Fruit fly (Drosophila melanogaster) whole organism, embryonic: ENCODE measurements around the gene vari.

Experiments
- Abd-B ChIP-seq: fragments of 200-800 bp; sonication (Bioruptor generic); optimal IDR thresholded peaks from 2 replicates; lab custom pipeline; 2018; ENCODE audit warnings: missing biosample characterization, mild to moderate bottlenecking, missing genetic modification characterization, moderate library complexity
- Atf3 ChIP-seq: fragments of 200-800 bp; sonication (Bioruptor generic); optimal IDR thresholded peaks from 3 replicates; lab custom pipeline; 2016; ENCODE audit warnings: missing biosample characterization, missing genetic modification characterization
- CG11085 ChIP-seq: fragments of 200-800 bp; sonication (Bioruptor generic); IDR thresholded peaks from 2 replicates; pipeline ENCODE4 v1.3.6; 2022; ENCODE audit warnings: missing biosample characterization, missing genetic modification characterization
- CG12071 ChIP-seq: fragments of 200-800 bp; sonication (Bioruptor generic); optimal IDR thresholded peaks from 3 replicates; lab custom pipeline; 2018; ENCODE audit warnings: missing biosample characterization, mild to moderate bottlenecking, missing genetic modification characterization
- CG12299 ChIP-seq: fragments of 200-800 bp; sonication (Bioruptor generic); optimal IDR thresholded peaks from 2 replicates; lab custom pipeline; 2018; ENCODE audit warnings: missing biosample characterization, mild to moderate bottlenecking, missing genetic modification characterization
- CG12744 ChIP-seq: fragments of 200-800 bp; sonication (Bioruptor generic); optimal IDR thresholded peaks from 2 replicates; lab custom pipeline; 2016; ENCODE audit warnings: missing biosample characterization, missing genetic modification characterization
- CG14965 ChIP-seq: fragments of 200-800 bp; sonication (Bioruptor generic); optimal IDR thresholded peaks from 2 replicates; lab custom pipeline; 2016; ENCODE audit warnings: missing biosample characterization, missing genetic modification characterization, borderline replicate concordance
- CG15073 ChIP-seq: fragments of 200-800 bp; sonication (Bioruptor generic); optimal IDR thresholded peaks from 2 replicates; lab custom pipeline; 2016; ENCODE audit warnings: missing biosample characterization, missing genetic modification characterization
- CG1529 ChIP-seq: fragments of 200-800 bp; sonication (Bioruptor generic); optimal IDR thresholded peaks from 3 replicates; lab custom pipeline; 2018; ENCODE audit warnings: missing biosample characterization, missing genetic modification characterization
- CG15601 ChIP-seq: fragments of 200-800 bp; sonication (Bioruptor generic); optimal IDR thresholded peaks from 3 replicates; lab custom pipeline; 2019; ENCODE audit warnings: missing biosample characterization, mild to moderate bottlenecking, missing genetic modification characterization, moderate library complexity
- CG17359 ChIP-seq: fragments of 200-800 bp; sonication (Bioruptor generic); optimal IDR thresholded peaks from 3 replicates; lab custom pipeline; 2018; ENCODE audit warnings: missing biosample characterization, mild to moderate bottlenecking, missing genetic modification characterization, moderate library complexity
- CG17802 ChIP-seq: fragments of 200-800 bp; sonication (Bioruptor generic); optimal IDR thresholded peaks from 2 replicates; lab custom pipeline; 2018; ENCODE audit warnings: missing biosample characterization, mild to moderate bottlenecking, missing genetic modification characterization, moderate library complexity
- CG18599 ChIP-seq: fragments of 200-800 bp; sonication (Bioruptor generic); optimal IDR thresholded peaks from 3 replicates; lab custom pipeline; 2017; ENCODE audit warnings: missing biosample characterization, missing genetic modification characterization, mild to moderate bottlenecking, moderate library complexity, missing genetic modification reagents
- CG2120 ChIP-seq: fragments of 200-800 bp; sonication (Bioruptor generic); optimal IDR thresholded peaks from 3 replicates; lab custom pipeline; 2016; ENCODE audit warnings: missing biosample characterization, missing genetic modification characterization
- CG2202 ChIP-seq: fragments of 200-800 bp; sonication (Bioruptor generic); optimal IDR thresholded peaks from 2 replicates; lab custom pipeline; 2018; ENCODE audit warnings: missing biosample characterization, mild to moderate bottlenecking, missing genetic modification characterization
- CG3163 ChIP-seq: fragments of 200-800 bp; sonication (Bioruptor generic); optimal IDR thresholded peaks from 3 replicates; lab custom pipeline; 2016; ENCODE audit warnings: missing biosample characterization, missing genetic modification characterization
- CG32532 ChIP-seq: fragments of 200-800 bp; sonication (Bioruptor generic); IDR thresholded peaks from 2 replicates; pipeline ENCODE4 v1.3.6; 2022; ENCODE audit warnings: missing biosample characterization, missing genetic modification characterization
- CG4328 ChIP-seq: fragments of 200-800 bp; sonication (Bioruptor generic); optimal IDR thresholded peaks from 3 replicates; lab custom pipeline; 2017; ENCODE audit warnings: missing biosample characterization, missing genetic modification reagents, missing genetic modification characterization
- CG4424 ChIP-seq: fragments of 200-800 bp; sonication (Bioruptor generic); optimal IDR thresholded peaks from 3 replicates; lab custom pipeline; 2016; ENCODE audit warnings: missing biosample characterization, missing genetic modification characterization
- CG7357 ChIP-seq: fragments of 200-800 bp; sonication (Bioruptor generic); IDR thresholded peaks from 3 replicates; pipeline ENCODE4 v1.3.6; 2022; ENCODE audit warnings: missing biosample characterization, missing genetic modification characterization
- CG7839 ChIP-seq: fragments of 200-800 bp; sonication (Bioruptor generic); optimal IDR thresholded peaks from 3 replicates; lab custom pipeline; 2018; ENCODE audit warnings: missing biosample characterization, mild to moderate bottlenecking, missing genetic modification characterization, moderate library complexity
- CG8765 ChIP-seq: fragments of 200-800 bp; sonication (Bioruptor generic); IDR thresholded peaks from 2 replicates; pipeline ENCODE4 v1.3.6; 2022; ENCODE audit warnings: missing biosample characterization, missing genetic modification characterization
- CG9817 ChIP-seq: fragments of 200-800 bp; sonication (Bioruptor generic); optimal IDR thresholded peaks from 2 replicates; lab custom pipeline; 2018; ENCODE audit warnings: missing biosample characterization, mild to moderate bottlenecking, missing genetic modification characterization, moderate library complexity
- CoRest ChIP-seq: fragments of 200-800 bp; sonication (Bioruptor generic); optimal IDR thresholded peaks from 3 replicates; lab custom pipeline; 2018; ENCODE audit warnings: missing biosample characterization, mild to moderate bottlenecking, missing genetic modification characterization, moderate library complexity
- HLH3B ChIP-seq: fragments of 200-800 bp; sonication (Bioruptor generic); IDR thresholded peaks from 2 replicates; pipeline ENCODE4 v1.3.6; 2022; ENCODE audit warnings: missing biosample characterization, missing genetic modification characterization
- Hand ChIP-seq: fragments of 200-800 bp; sonication (Bioruptor generic); optimal IDR thresholded peaks from 2 replicates; lab custom pipeline; 2017; ENCODE audit warnings: mild to moderate bottlenecking, missing biosample characterization, missing genetic modification reagents, missing genetic modification characterization
- Nf-YB ChIP-seq: fragments of 200-800 bp; sonication (Bioruptor generic); optimal IDR thresholded peaks from 3 replicates; lab custom pipeline; 2019; ENCODE audit warnings: missing biosample characterization, mild to moderate bottlenecking, missing genetic modification characterization, moderate library complexity
- Nf-YC ChIP-seq: fragments of 200-800 bp; optimal IDR thresholded peaks from 3 replicates; lab custom pipeline; 2019; ENCODE audit warnings: missing biosample characterization, mild to moderate bottlenecking, missing genetic modification characterization, moderate library complexity
- Rfx ChIP-seq: fragments of 200-800 bp; sonication (Bioruptor generic); IDR thresholded peaks from 2 replicates; pipeline ENCODE4 v1.3.6; 2022; ENCODE audit warnings: missing biosample characterization, missing genetic modification characterization
- Spps ChIP-seq: fragments of 200-800 bp; sonication (Bioruptor generic); optimal IDR thresholded peaks from 2 replicates; lab custom pipeline; 2018; ENCODE audit warnings: missing biosample characterization, mild to moderate bottlenecking, missing genetic modification characterization
- Ssrp ChIP-seq: fragments of 200-800 bp; sonication (Bioruptor generic); optimal IDR thresholded peaks from 2 replicates; lab custom pipeline; 2018; ENCODE audit warnings: missing biosample characterization, mild to moderate bottlenecking, missing genetic modification characterization, moderate library complexity
- TFAM ChIP-seq: fragments of 200-800 bp; sonication (Bioruptor generic); optimal IDR thresholded peaks from 2 replicates; lab custom pipeline; 2017; ENCODE audit warnings: missing biosample characterization, missing genetic modification characterization, inconsistent platforms
- ap ChIP-seq: fragments of 200-800 bp; sonication (Bioruptor generic); IDR thresholded peaks from 2 replicates; pipeline ENCODE4 v1.3.6; 2022; ENCODE audit warnings: missing biosample characterization, missing genetic modification characterization
- cato ChIP-seq: fragments of 200-800 bp; sonication (Bioruptor generic); optimal IDR thresholded peaks from 2 replicates; lab custom pipeline; 2016; ENCODE audit warnings: missing biosample characterization, missing genetic modification characterization, borderline replicate concordance
- cg ChIP-seq: fragments of 200-800 bp; sonication (Bioruptor generic); optimal IDR thresholded peaks from 3 replicates; lab custom pipeline; 2019; ENCODE audit warnings: missing biosample characterization, mild to moderate bottlenecking, missing genetic modification characterization, moderate library complexity
- cwo ChIP-seq: fragments of 200-800 bp; sonication (Bioruptor generic); optimal IDR thresholded peaks from 3 replicates; lab custom pipeline; 2017; ENCODE audit warnings: missing biosample characterization, missing genetic modification characterization, mild to moderate bottlenecking, moderate library complexity, missing genetic modification reagents
- dati ChIP-seq: fragments of 200-800 bp; sonication (Bioruptor generic); IDR thresholded peaks from 2 replicates; pipeline ENCODE4 v1.3.6; 2022; ENCODE audit warnings: missing biosample characterization, missing genetic modification characterization
- exex ChIP-seq: fragments of 200-800 bp; sonication (Bioruptor generic); optimal IDR thresholded peaks from 4 replicates; lab custom pipeline; 2018; ENCODE audit warnings: missing biosample characterization, mild to moderate bottlenecking, missing genetic modification characterization, moderate library complexity
- fd3F ChIP-seq: fragments of 200-800 bp; sonication (Bioruptor generic); optimal IDR thresholded peaks from 2 replicates; lab custom pipeline; 2018; ENCODE audit warnings: missing biosample characterization, mild to moderate bottlenecking, missing genetic modification characterization, moderate library complexity
- gem ChIP-seq: fragments of 200-800 bp; sonication (Bioruptor generic); optimal IDR thresholded peaks from 2 replicates; lab custom pipeline; 2019; ENCODE audit warnings: missing biosample characterization, mild to moderate bottlenecking, missing genetic modification characterization, moderate library complexity
- gfzf ChIP-seq: fragments of 200-800 bp; sonication (Bioruptor generic); optimal IDR thresholded peaks from 2 replicates; lab custom pipeline; 2016; ENCODE audit warnings: missing biosample characterization, mild to moderate bottlenecking, missing genetic modification characterization, moderate library complexity
- hkb ChIP-seq, 2 experiments: fragments of 200-800 bp in 1 of 2; fragments of >200 bp in 1 of 2; sonication (Bioruptor generic) in 1 of 2; IDR thresholded peaks in 1 of 2; optimal IDR thresholded peaks in 1 of 2; 2 replicates each; pipeline versions ENCODE4 v1.3.6 to Lab custom; 2017 to 2022; ENCODE audit warnings: missing biosample characterization in 1 of 2, missing genetic modification characterization in 1 of 2
- jing ChIP-seq: fragments of 200-800 bp; sonication (Bioruptor generic); optimal IDR thresholded peaks from 2 replicates; lab custom pipeline; 2018; ENCODE audit warnings: missing biosample characterization, mild to moderate bottlenecking, missing genetic modification characterization
- lilli ChIP-seq: fragments of 200-800 bp; sonication (Bioruptor generic); optimal IDR thresholded peaks from 3 replicates; lab custom pipeline; 2016; ENCODE audit warnings: missing biosample characterization, missing genetic modification characterization
- pnt ChIP-seq: fragments of 200-800 bp; sonication (Bioruptor generic); optimal IDR thresholded peaks from 3 replicates; lab custom pipeline; 2016; ENCODE audit warnings: missing biosample characterization, missing genetic modification characterization
- ranshi ChIP-seq: fragments of 200-800 bp; sonication (Bioruptor generic); IDR thresholded peaks from 2 replicates; pipeline ENCODE4 v1.3.6; 2022; ENCODE audit warnings: missing biosample characterization, missing genetic modification characterization
- sd ChIP-seq: fragments of 200-800 bp; sonication (Bioruptor generic); optimal IDR thresholded peaks from 3 replicates; lab custom pipeline; 2018; ENCODE audit warnings: missing biosample characterization, mild to moderate bottlenecking, missing genetic modification characterization, moderate library complexity
- ttk ChIP-seq: fragments of 200-800 bp; sonication (Bioruptor generic); IDR thresholded peaks from 2 replicates; pipeline ENCODE4 v2.1.2; 2022; ENCODE audit warnings: missing biosample characterization, missing genetic modification characterization
- yki ChIP-seq: fragments of >200 bp; optimal IDR thresholded peaks from 3 replicates; lab custom pipeline; 2018

Gene vari

dm6 chr2L:20811039-20811652, 14.3 kb upstream of the vari start (continued):
- TF ChIP-seq Rfx (GFP tag; lab: Robert Waterston, UW), result peak; percentile 51
- peak; percentile 18 for TF ChIP-seq CG15601 (tag; lab: Kevin White, UChicago)
- TF ChIP-seq CG2202, result no peak
- TF ChIP-seq cwo (GFP tag; lab: Kevin White, UChicago), result peak; percentile 38
- no peak for TF ChIP-seq CG11085
- TF ChIP-seq ttk (GFP tag; lab: Robert Waterston, UW), result peak; percentile 44; the same call in 1 of the 2 replicates
- TF ChIP-seq sd, result peak; percentile 3
- TF ChIP-seq gem, result peak; percentile 77
- peak; percentile 23 for TF ChIP-seq CG4424 (GFP tag; lab: Kevin White, UChicago)
- no peak for TF ChIP-seq CG17802 (tag; lab: Kevin White, UChicago)
- no peak for TF ChIP-seq Spps (tag; lab: Kevin White, UChicago)
- peak; percentile 19 for TF ChIP-seq CG1529 (GFP tag; lab: Kevin White, UChicago)
- peak; percentile 10 for TF ChIP-seq jing
- TF ChIP-seq CG15073 (GFP tag; lab: Kevin White, UChicago), result no peak
- no peak for TF ChIP-seq CG12299
- no peak for TF ChIP-seq CG3163 (GFP tag; lab: Kevin White, UChicago)
- TF ChIP-seq Nf-YC (tag; lab: Kevin White, UChicago), result peak; percentile 13
- TF ChIP-seq Hand (GFP tag; lab: Kevin White, UChicago), result no peak
- peak; percentile 29 for TF ChIP-seq fd3F (GFP tag; lab: Kevin White, UChicago)
- TF ChIP-seq exex, result no peak
- TF ChIP-seq ap (GFP tag; lab: Robert Waterston, UW), result peak; percentile 54; the same call in 1 of the 2 replicates
- no peak for TF ChIP-seq dati (GFP tag; lab: Robert Waterston, UW)
- TF ChIP-seq CG7839 (tag; lab: Kevin White, UChicago), result peak; percentile 62
- TF ChIP-seq CG9817 (tag; lab: Kevin White, UChicago), result peak; percentile 24
- peak; percentile 15 for TF ChIP-seq lilli (GFP tag; lab: Kevin White, UChicago)
- TF ChIP-seq CG18599 (GFP tag; lab: Kevin White, UChicago), result peak; percentile 46
- TF ChIP-seq Nf-YB (GFP tag; lab: Kevin White, UChicago), result no peak
- peak; percentile 74 for TF ChIP-seq CG17359 (tag; lab: Kevin White, UChicago)
- TF ChIP-seq yki, result no peak
- TF ChIP-seq gfzf (GFP tag; lab: Kevin White, UChicago), result no peak
- TF ChIP-seq cato (GFP tag; lab: Kevin White, UChicago), result peak; percentile 2
- TF ChIP-seq cg (GFP tag; lab: Kevin White, UChicago), result no peak
- TF ChIP-seq CG12744 (GFP tag; lab: Kevin White, UChicago), result no peak
- peak; percentile 39; the same call in 1 of the 2 replicates for TF ChIP-seq HLH3B (GFP tag; lab: Robert Waterston, UW)
- TF ChIP-seq CG32532, result peak; percentile 35; the same call in 1 of the 2 replicates
- TF ChIP-seq hkb (optimal IDR thresholded peaks at IDR 0.05; lab: Kevin White, UChicago), result no peak
- TF ChIP-seq hkb (GFP tag; IDR thresholded peaks at IDR 0.05; lab: Robert Waterston, UW), result peak; percentile 72
- no peak for TF ChIP-seq Abd-B (GFP tag; lab: Kevin White, UChicago)
- TF ChIP-seq CG14965 (GFP tag; lab: Kevin White, UChicago), result no peak
- TF ChIP-seq CG7357, result peak; percentile 39; the same call in 1 of the 3 replicates
- TF ChIP-seq CoRest (tag; lab: Kevin White, UChicago), result peak; percentile 38
- TF ChIP-seq pnt (GFP tag; lab: Kevin White, UChicago), result peak; percentile 2
- no peak for TF ChIP-seq CG8765 (GFP tag; lab: Robert Waterston, UW)
- TF ChIP-seq Atf3 (GFP tag; lab: Kevin White, UChicago), result no peak
- no peak for TF ChIP-seq TFAM (GFP tag; lab: Kevin White, UChicago)
- 0 out of 2 replicates have a peak, but pooled peaks have one; percentile 27 for TF ChIP-seq ranshi
- TF ChIP-seq CG2120 (GFP tag; lab: Kevin White, UChicago), result peak; percentile 4
- TF ChIP-seq Ssrp, result peak; percentile 46
- TF ChIP-seq CG4328 (GFP tag; lab: Kevin White, UChicago), result no peak
- peak; percentile 35 for TF ChIP-seq CG12071
